Fruit fly (Drosophila melanogaster) whole organism, larva: ENCODE data around the gene mRpL11.

Source experiments
- noc ChIP-seq: fragments of 200-800 bp; sonication (Bioruptor generic); optimal IDR thresholded peaks from 3 replicates; lab custom pipeline; 2019; ENCODE audit warnings: missing biosample characterization, mild to moderate bottlenecking, missing genetic modification characterization, moderate library complexity

The mRpL11 gene

DNA sequence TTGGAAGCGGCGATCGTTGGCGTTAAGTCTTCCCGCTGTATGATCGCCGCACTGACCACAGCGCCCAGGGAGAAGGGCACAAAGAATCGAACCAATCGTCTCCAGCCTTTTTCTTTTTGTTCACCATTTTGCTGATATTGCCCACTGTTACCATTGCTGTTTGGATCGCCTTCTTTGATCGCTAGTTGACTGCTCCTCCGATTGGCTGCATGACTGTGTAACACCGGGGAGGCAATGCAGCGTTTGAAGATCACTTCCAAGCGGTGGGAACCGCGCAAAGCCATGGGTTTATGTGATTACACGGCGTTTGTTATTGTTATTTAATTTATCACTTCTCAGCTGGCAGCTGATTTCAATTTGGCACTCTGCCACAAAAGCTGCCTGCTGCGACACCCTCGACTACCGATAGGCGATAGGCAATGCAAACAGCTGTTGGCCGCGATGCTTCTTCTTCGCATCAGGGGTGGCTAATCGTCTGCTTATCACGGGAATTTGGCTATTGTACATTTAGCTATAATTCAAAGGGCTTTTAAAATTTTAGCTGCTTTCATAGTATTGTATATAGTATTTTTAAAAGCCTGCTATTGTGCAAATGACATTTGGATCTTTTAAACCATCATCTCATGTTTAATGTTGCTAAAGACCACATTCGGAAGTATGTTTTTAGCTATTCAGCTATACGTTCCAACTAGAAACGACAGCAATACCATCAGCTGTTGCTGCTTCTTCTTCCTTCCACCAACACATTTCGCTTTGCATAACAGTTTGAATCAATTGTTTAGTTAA is at the start of gene mRpL11, which contains the start of gene HtrA2:
TSS of gene mRpL11 (plus strand) at position 716 of the 786 bp plus-strand sequence.
TSS of gene HtrA2 (minus strand) at position 590 of the 786 bp plus-strand sequence.
- TF ChIP-seq noc (tag; lab: Kevin White, UChicago) = peak; percentile 52

dm6 chr3R:14462341-14462740 is 49.3 kb upstream of the mRpL11 start:
- no peak for TF ChIP-seq noc (tag; lab: Kevin White, UChicago)

DNA sequence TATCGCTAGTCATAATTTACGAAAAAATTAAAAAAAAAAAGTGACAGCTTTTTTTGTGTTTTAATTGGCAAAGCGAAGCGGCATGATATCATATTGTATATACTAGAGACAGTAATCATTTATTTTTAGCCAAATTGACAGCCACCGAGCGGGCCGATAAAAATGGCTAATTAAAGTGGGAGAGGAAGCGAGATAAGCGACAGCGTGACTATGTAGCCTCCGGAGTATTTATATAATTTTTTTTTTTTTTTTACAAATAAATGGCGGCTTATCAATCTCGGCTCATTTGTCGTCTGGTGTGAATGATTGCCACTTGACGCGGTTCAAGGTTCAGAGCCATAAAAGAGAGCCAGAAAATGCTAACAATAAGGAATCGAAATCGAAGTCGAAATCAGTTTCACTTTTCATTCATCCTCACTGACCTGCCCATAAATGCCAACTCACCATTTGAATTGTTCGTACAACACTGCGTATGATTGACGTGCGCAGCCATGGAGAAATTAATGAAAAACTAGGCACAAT is 48.7 kb upstream of the mRpL11 start:
- no peak for TF ChIP-seq noc (tag; lab: Kevin White, UChicago)

DNA sequence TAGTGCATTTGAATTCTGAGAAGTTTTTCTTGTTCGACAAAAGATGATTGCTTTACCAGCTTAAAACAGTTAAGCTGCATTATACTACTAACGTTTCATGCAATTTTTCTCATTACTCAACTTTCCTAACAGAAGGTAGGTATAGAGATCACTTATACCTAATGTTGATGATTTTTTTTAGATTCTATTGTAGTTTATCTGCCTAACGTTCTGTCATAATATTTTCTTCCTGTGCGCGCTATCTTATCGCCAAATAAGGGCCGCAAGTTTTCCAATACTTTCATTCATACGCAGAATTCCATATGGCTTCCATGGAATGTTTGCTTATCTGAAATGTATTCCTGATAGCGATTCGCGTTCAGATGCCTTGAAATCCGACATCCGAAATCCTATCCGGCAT is 47.2 kb upstream of the mRpL11 start:
- no peak for TF ChIP-seq noc (tag; lab: Kevin White, UChicago)

- TF ChIP-seq noc (tag; lab: Kevin White, UChicago) = no peak
Observed at dm6 chr3R:14465183-14465582, 46.5 kb upstream of the mRpL11 start.

dm6 chr3R:14466312-14466711 is 45.3 kb upstream of the mRpL11 start:
- TF ChIP-seq noc (tag; lab: Kevin White, UChicago) = no peak

DNA sequence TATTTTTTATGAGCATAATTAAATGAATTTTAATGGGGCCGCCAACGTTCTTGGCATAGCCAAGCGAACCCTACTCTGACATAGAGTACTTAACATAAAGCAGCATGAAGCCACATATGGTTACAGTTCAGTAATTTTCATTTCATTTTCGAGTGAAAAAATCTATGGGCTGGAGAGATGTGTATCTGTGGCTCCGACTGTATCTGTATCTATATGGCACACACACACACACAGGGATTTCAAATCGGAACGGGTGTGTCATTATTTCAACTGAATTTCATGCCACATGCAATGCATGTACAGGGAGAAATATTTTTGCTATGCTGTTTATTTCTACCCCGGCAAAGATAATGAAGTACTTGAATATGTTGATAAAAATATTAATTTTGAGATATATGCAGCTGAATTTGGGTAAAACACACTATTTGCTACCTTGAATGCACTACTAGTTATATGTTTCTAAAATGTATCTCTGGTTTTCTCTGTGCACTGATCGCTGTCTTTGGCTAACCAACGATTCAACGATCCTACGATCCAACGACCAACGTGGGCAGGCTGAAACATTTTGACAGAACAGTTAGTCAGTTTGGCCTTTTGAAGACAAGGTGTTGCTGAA is 44.3 kb upstream of the mRpL11 start:
- TF ChIP-seq noc (tag; lab: Kevin White, UChicago) = no peak

- TF ChIP-seq noc (tag; lab: Kevin White, UChicago) = no peak
Observed at dm6 chr3R:14468652-14469289, 42.9 kb upstream of the mRpL11 start.

DNA sequence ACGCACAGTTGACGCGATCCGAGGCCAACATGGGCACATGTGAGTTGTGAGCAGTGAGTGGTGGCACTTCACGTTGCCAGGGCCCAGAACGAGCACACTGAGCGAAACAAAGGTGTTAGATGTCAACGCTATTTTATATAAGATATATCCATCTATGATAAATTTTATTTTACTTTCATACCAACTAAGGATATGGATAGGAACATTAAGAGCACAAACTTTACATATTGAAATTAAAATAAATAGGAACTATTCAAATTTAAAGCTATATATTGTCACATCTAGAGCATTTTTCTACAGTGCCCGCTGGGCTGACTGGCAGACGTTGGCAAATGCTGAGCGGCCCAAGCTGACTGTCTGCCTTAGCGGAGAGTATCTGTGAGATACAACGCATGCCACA is 41.9 kb upstream of the mRpL11 start:
- no peak for TF ChIP-seq noc (tag; lab: Kevin White, UChicago)

DNA sequence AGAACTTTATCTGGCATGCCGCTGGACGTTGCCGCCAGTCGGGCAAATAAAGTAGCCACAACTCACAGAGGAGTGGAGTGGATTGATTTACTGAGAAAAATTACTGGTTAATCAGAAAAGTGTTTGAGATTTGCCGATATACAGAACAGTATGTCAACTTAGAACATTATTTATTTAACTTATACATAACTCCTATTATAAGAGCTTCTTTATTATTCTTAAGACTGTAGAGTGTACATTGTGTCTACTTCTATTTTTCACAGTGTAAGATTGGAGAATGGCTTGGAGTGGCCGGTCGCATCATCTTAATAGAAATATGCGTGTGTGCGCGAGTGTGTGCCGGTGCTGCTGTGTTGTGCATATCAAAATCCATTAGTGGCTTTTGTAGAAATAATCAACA is 41.0 kb upstream of the mRpL11 start:
- TF ChIP-seq noc (tag; lab: Kevin White, UChicago) = no peak

dm6 chr3R:14471426-14471825 is 40.2 kb upstream of the mRpL11 start:
- TF ChIP-seq noc (tag; lab: Kevin White, UChicago) = no peak

- peak; percentile 25 for TF ChIP-seq noc (tag; lab: Kevin White, UChicago)
Observed at dm6 chr3R:14472580-14473353, 38.9 kb upstream of the mRpL11 start.

DNA sequence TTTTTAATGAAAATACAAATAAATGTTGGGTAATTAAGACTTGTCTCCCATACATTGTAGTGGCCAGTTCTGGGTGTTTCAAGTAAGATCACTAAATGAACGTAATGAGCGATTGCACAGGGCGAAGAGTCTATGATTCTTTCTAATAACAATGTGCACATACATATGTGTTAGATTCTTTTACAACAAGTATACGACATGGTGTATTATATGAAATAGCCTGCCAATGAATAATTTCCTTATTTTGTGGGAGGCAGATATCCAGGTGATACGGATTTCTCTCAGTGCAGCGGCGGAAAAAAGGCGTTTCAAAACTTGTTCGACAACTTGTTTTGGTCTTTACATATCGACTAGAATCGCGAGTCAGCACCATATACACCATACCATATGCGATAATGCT is 38.1 kb upstream of the mRpL11 start:
- TF ChIP-seq noc (tag; lab: Kevin White, UChicago) = no peak

DNA sequence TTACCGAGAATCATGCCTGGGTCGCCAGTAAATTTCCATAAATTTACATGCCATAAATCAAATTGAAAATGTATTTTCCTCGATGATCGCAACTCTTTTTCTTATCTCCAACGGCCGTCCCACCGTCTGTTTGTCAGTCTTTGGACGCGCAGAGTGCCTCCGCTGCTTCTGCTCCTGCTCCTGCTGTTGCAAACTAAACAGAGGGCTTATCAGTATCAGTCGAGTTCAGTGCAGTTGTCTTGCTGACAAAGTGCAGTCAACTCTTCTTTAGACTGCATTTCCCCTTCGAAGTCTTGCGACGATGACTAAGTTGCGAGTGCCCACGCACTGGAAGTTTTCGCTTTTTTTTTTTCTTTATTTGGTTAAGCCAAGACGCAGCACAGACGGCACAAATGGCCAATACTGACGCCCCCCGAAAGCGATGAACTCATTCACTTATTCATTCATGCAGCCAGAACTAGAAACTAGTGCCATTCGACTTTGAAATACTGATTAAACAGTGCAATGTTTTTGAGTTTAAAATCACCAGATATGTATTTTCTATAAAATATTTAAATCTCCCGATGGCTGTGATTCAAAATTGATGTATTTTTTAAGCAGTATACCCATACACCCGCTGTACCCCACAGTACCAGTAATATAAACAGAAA is 37.4 kb upstream of the mRpL11 start:
- no peak for TF ChIP-seq noc (tag; lab: Kevin White, UChicago)

- TF ChIP-seq noc (tag; lab: Kevin White, UChicago) = peak; percentile 23
Observed at dm6 chr3R:14476273-14476672, 35.4 kb upstream of the mRpL11 start.
